Fruit fly (Drosophila melanogaster): ENCODE results near the gene D1.
A peak's percentile ranks its signal among the peaks of the same experiment; 100 is the strongest.

DNA sequence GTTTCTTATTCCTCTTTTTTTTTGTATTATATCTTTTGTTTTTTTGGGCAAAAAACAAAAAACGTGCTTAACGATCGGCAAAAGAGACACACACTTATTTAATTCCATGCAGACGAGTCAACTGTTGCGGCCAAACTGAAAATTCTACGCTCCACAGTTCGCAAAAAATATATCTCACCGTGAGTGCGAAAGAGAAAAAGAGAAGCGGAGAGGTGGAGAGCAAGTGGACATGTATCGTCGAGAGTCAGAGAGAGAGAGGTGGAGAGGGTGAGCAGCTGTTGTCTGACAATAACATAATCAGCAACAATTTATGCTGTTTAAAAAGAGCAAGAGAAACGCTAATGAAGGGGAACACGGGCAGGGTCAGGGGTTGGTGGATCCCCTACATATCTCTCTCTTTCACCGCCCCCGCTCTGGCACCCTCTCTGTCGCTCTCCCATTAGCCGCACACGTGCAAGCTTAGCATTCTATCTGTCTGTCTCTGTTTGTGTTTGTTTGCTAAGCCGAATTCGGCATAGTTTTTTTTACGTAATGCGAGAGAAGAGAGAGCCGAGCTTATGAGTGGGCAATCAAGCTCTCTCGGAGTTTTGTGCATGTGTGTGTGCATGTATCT, 13.6 kb downstream of the D1 start:
- TF ChIP-seq Hnf4 (GFP tag; optimal IDR thresholded peaks at IDR 0.05), result no peak
- TF ChIP-seq psq (GFP tag; optimal IDR thresholded peaks at IDR 0.05), result peak; percentile 94
- no peak for TF ChIP-seq Hr83 (GFP tag; optimal IDR thresholded peaks at IDR 0.05; ENCODE audit: poor library complexity, severe bottlenecking)
- no peak for TF ChIP-seq dmrt93B (GFP tag; optimal IDR thresholded peaks at IDR 0.05)
- TF ChIP-seq usp (GFP tag; optimal IDR thresholded peaks at IDR 0.05), result no peak
- TF ChIP-seq fru (GFP tag; optimal IDR thresholded peaks at IDR 0.05), result no peak
- no peak for TF ChIP-seq Jra (GFP tag; optimal IDR thresholded peaks at IDR 0.05)
- no peak for TF ChIP-seq Sp1 (GFP tag; optimal IDR thresholded peaks at IDR 0.05)
- no peak for TF ChIP-seq h (GFP tag; optimal IDR thresholded peaks at IDR 0.05)
